Worm (Caenorhabditis elegans): ENCODE data around the gene C13F10.6.

DNA sequence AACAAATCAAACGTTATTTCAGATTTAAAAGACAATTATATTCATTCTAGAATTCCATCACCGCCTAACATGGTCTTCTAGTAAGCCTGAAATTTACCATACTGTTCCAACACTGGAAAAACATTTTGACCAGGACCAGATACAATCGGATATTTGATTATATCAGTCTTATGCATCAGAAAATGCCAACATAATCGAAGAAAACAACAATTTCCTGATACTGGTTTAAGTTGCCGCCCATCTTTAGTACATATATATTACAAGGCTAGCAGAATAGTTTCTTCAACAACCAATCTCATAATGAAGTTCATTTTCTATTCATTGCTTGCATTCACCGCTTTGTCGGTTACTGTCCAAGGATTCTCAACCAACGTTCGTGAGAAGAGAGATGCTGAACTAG lies 38.1 kb upstream of the C13F10.6 start, which contains the start of gene C13A2.12:
- TF ChIP-seq pag-3 (tag; optimal IDR thresholded peaks at IDR 0.05; ENCODE audit: borderline replicate concordance, insufficient read depth) (no peak), ama-1 (optimal IDR thresholded peaks at IDR 0.05) (no peak), nhr-77 (tag; optimal IDR thresholded peaks at IDR 0.05) (no peak), ceh-8 (GFP tag; optimal IDR thresholded peaks at IDR 0.05) (no peak), elt-3 (tag; optimal IDR thresholded peaks at IDR 0.05) (no peak), nhr-84 (tag; optimal IDR thresholded peaks at IDR 0.05) (no peak), lin-39 (tag; optimal IDR thresholded peaks at IDR 0.05) (no peak), nhr-11 (tag; optimal IDR thresholded peaks at IDR 0.05) (no peak), zag-1 (tag; optimal IDR thresholded peaks at IDR 0.05) (no peak)
